Fruit fly (Drosophila melanogaster) whole organism, embryonic: ENCODE data around the gene Cdk1.

ENCODE experiments used
- B-H2 ChIP-seq: fragments of 200-800 bp; sonication (Bioruptor generic); optimal IDR thresholded peaks from 2 replicates; lab custom pipeline; 2018; ENCODE audit warnings: missing biosample characterization, mild to moderate bottlenecking, missing genetic modification characterization
- CG10267 ChIP-seq: fragments of 200-800 bp; sonication (Bioruptor generic); optimal IDR thresholded peaks from 2 replicates; lab custom pipeline; 2018; ENCODE audit warnings: missing biosample characterization, mild to moderate bottlenecking, missing genetic modification characterization, moderate library complexity
- CG11456 ChIP-seq: fragments of 200-800 bp; sonication (Bioruptor generic); IDR thresholded peaks from 3 replicates; pipeline ENCODE4 v1.3.6; 2022; ENCODE audit warnings: missing biosample characterization, missing genetic modification characterization
- CG1233 ChIP-seq: fragments of 200-800 bp; sonication (Bioruptor generic); optimal IDR thresholded peaks from 4 replicates; lab custom pipeline; 2018; ENCODE audit warnings: missing biosample characterization, mild to moderate bottlenecking, missing genetic modification characterization
- CG13296 ChIP-seq: fragments of 200-800 bp; sonication (Bioruptor generic); optimal IDR thresholded peaks from 3 replicates; lab custom pipeline; 2018; ENCODE audit warnings: missing biosample characterization, mild to moderate bottlenecking, missing genetic modification characterization
- CG15269 ChIP-seq: fragments of 200-800 bp; sonication (Bioruptor generic); optimal IDR thresholded peaks from 2 replicates; lab custom pipeline; 2018; ENCODE audit warnings: missing biosample characterization, mild to moderate bottlenecking, missing genetic modification characterization, moderate library complexity
- CG1647 ChIP-seq: fragments of 200-800 bp; sonication (Bioruptor generic); optimal IDR thresholded peaks from 3 replicates; lab custom pipeline; 2016; ENCODE audit warnings: missing biosample characterization, missing genetic modification characterization
- CG17328 ChIP-seq: fragments of 200-800 bp; sonication (Bioruptor generic); IDR thresholded peaks from 2 replicates; pipeline ENCODE4 v1.3.6; 2022; ENCODE audit warnings: missing biosample characterization, missing genetic modification characterization
- CG17612 ChIP-seq: fragments of 200-800 bp; sonication (Bioruptor generic); IDR thresholded peaks from 2 replicates; pipeline ENCODE4 v1.3.6; 2022; ENCODE audit warnings: missing biosample characterization, missing genetic modification characterization
- CG18764 ChIP-seq: fragments of 200-800 bp; sonication (Bioruptor generic); optimal IDR thresholded peaks from 3 replicates; lab custom pipeline; 2016; ENCODE audit warnings: missing biosample characterization, missing genetic modification characterization
- CG30020 ChIP-seq: fragments of 200-800 bp; optimal IDR thresholded peaks from 2 replicates; lab custom pipeline; 2019; ENCODE audit warnings: missing biosample characterization, mild to moderate bottlenecking, missing genetic modification characterization, moderate library complexity
- CG34224 ChIP-seq: fragments of 200-800 bp; sonication (Bioruptor generic); IDR thresholded peaks from 3 replicates; pipeline ENCODE4 v1.3.6; 2022; ENCODE audit warnings: missing biosample characterization, missing genetic modification characterization; ENCODE audit not compliant: partially characterized antibody
- CG42726 ChIP-seq: fragments of 200-800 bp; sonication (Bioruptor generic); IDR thresholded peaks from 2 replicates; pipeline ENCODE4 v1.3.6; 2022; ENCODE audit warnings: missing biosample characterization, missing genetic modification characterization; ENCODE audit not compliant: partially characterized antibody
- CG4282 ChIP-seq: fragments of 200-800 bp; sonication (Bioruptor generic); optimal IDR thresholded peaks from 2 replicates; lab custom pipeline; 2016; ENCODE audit warnings: missing biosample characterization, missing genetic modification characterization
- CG4424 ChIP-seq: fragments of 200-800 bp; sonication (Bioruptor generic); optimal IDR thresholded peaks from 3 replicates; lab custom pipeline; 2016; ENCODE audit warnings: missing biosample characterization, missing genetic modification characterization
- CG4730 ChIP-seq: fragments of 200-800 bp; sonication (Bioruptor generic); IDR thresholded peaks from 2 replicates; pipeline ENCODE4 v1.3.6; 2022; ENCODE audit warnings: missing biosample characterization, missing genetic modification characterization
- CG4820 ChIP-seq: fragments of 200-800 bp; sonication (Bioruptor generic); optimal IDR thresholded peaks from 3 replicates; lab custom pipeline; 2016; ENCODE audit warnings: missing biosample characterization, missing genetic modification characterization
- CG6272 ChIP-seq: fragments of 200-800 bp; sonication (Bioruptor generic); IDR thresholded peaks from 2 replicates; pipeline ENCODE4 v1.3.6; 2022; ENCODE audit warnings: missing biosample characterization, missing genetic modification characterization
- CG7928 ChIP-seq: fragments of 200-800 bp; sonication (Bioruptor generic); optimal IDR thresholded peaks from 2 replicates; lab custom pipeline; 2017; ENCODE audit warnings: missing biosample characterization, mild to moderate bottlenecking, missing genetic modification characterization
- CG7963 ChIP-seq: fragments of 200-800 bp; sonication (Bioruptor generic); IDR thresholded peaks from 3 replicates; pipeline ENCODE4 v1.3.6; 2022; ENCODE audit warnings: missing biosample characterization, missing genetic modification characterization; ENCODE audit not compliant: partially characterized antibody
- CG9727 ChIP-seq: fragments of 200-800 bp; sonication (Bioruptor generic); optimal IDR thresholded peaks from 3 replicates; lab custom pipeline; 2017; ENCODE audit warnings: missing biosample characterization, mild to moderate bottlenecking, missing genetic modification characterization
- Dip3 ChIP-seq: fragments of 200-800 bp; sonication (Bioruptor generic); optimal IDR thresholded peaks from 3 replicates; lab custom pipeline; 2016; ENCODE audit warnings: missing biosample characterization, missing genetic modification characterization
- Elba2 ChIP-seq: fragments of 200-800 bp; sonication (Bioruptor generic); optimal IDR thresholded peaks from 3 replicates; lab custom pipeline; 2016; ENCODE audit warnings: missing biosample characterization, missing genetic modification characterization
- Gug ChIP-seq: fragments of 200-800 bp; sonication (Bioruptor generic); IDR thresholded peaks from 4 replicates; pipeline ENCODE4 v1.3.6; 2022; ENCODE audit warnings: missing biosample characterization, missing genetic modification characterization
- Lhr ChIP-seq: fragments of 200-800 bp; sonication (Bioruptor generic); optimal IDR thresholded peaks from 3 replicates; lab custom pipeline; 2017; ENCODE audit warnings: mild to moderate bottlenecking, missing biosample characterization, missing genetic modification reagents, missing genetic modification characterization
- MBD-R2 ChIP-seq: fragments of 200-800 bp; sonication (Bioruptor generic); IDR thresholded peaks from 2 replicates; pipeline ENCODE4 v1.3.6; 2022; ENCODE audit warnings: missing biosample characterization, missing genetic modification characterization
- Med ChIP-seq: fragments of 200-800 bp; sonication (Bioruptor generic); peaks from one replicate; lab custom pipeline; 2016; ENCODE audit warnings: missing biosample characterization, missing genetic modification characterization, mild to moderate bottlenecking, inconsistent platforms, moderate library complexity
- NC2α ChIP-seq: fragments of 200-800 bp; sonication (Bioruptor generic); optimal IDR thresholded peaks from 2 replicates; lab custom pipeline; 2016; ENCODE audit warnings: missing biosample characterization, missing genetic modification characterization
- NC2β ChIP-seq: fragments of 200-800 bp; sonication (Bioruptor generic); optimal IDR thresholded peaks from 2 replicates; lab custom pipeline; 2016; ENCODE audit warnings: missing biosample characterization, missing genetic modification characterization
- Poxn ChIP-seq: fragments of 200-800 bp; sonication (Bioruptor generic); IDR thresholded peaks from 2 replicates; pipeline ENCODE4 v1.3.6; 2022; ENCODE audit warnings: missing biosample characterization, missing genetic modification characterization
- Rfx ChIP-seq: fragments of 200-800 bp; sonication (Bioruptor generic); IDR thresholded peaks from 2 replicates; pipeline ENCODE4 v1.3.6; 2022; ENCODE audit warnings: missing biosample characterization, missing genetic modification characterization
- Rx ChIP-seq: fragments of 200-800 bp; sonication (Bioruptor generic); IDR thresholded peaks from 2 replicates; pipeline ENCODE4 v1.3.6; 2022; ENCODE audit warnings: missing biosample characterization, missing genetic modification characterization
- Spps ChIP-seq: fragments of 200-800 bp; sonication (Bioruptor generic); optimal IDR thresholded peaks from 2 replicates; lab custom pipeline; 2018; ENCODE audit warnings: missing biosample characterization, mild to moderate bottlenecking, missing genetic modification characterization
- Trl ChIP-seq, 3 experiments: fragments of >200 bp in 2 of 3; fragments of 200-800 bp in 1 of 3; sonication (Bioruptor generic) in 1 of 3; optimal IDR thresholded peaks; 2 replicates in 1 of 3; 3 replicates in 2 of 3; lab custom pipeline; 2016 to 2017; ENCODE audit warnings: missing biosample characterization in 1 of 3, missing genetic modification characterization in 1 of 3
- ara ChIP-seq: fragments of 200-800 bp; sonication (Bioruptor generic); IDR thresholded peaks from 2 replicates; pipeline ENCODE4 v1.3.6; 2022; ENCODE audit warnings: missing biosample characterization, missing genetic modification characterization
- crp ChIP-seq, 2 experiments: fragments of 200-800 bp; sonication (Bioruptor generic); optimal IDR thresholded peaks; 2 replicates in 1 of 2; 3 replicates in 1 of 2; lab custom pipeline; 2017; ENCODE audit warnings: missing biosample characterization in 2 of 2, missing genetic modification characterization in 2 of 2, mild to moderate bottlenecking in 1 of 2, moderate library complexity in 1 of 2
- da ChIP-seq: fragments of 200-800 bp; sonication (Bioruptor generic); optimal IDR thresholded peaks from 2 replicates; lab custom pipeline; 2016; ENCODE audit warnings: missing biosample characterization, missing genetic modification characterization
- dpn ChIP-seq, 2 experiments: fragments of 200-800 bp; sonication (Bioruptor generic); optimal IDR thresholded peaks; 3 replicates each; lab custom pipeline; 2016; ENCODE audit warnings: missing biosample characterization in 2 of 2, missing genetic modification characterization in 2 of 2
- emc ChIP-seq: fragments of 200-800 bp; sonication (Bioruptor generic); optimal IDR thresholded peaks from 2 replicates; lab custom pipeline; 2016; ENCODE audit warnings: missing biosample characterization, missing genetic modification characterization
- ewg ChIP-seq: fragments of 200-800 bp; sonication (Bioruptor generic); optimal IDR thresholded peaks from 3 replicates; lab custom pipeline; 2017; ENCODE audit warnings: mild to moderate bottlenecking, missing biosample characterization, missing genetic modification reagents, missing genetic modification characterization
- fru ChIP-seq: fragments of >200 bp; optimal IDR thresholded peaks from 2 replicates; lab custom pipeline; 2017
- gce ChIP-seq: fragments of 200-800 bp; sonication (Bioruptor generic); IDR thresholded peaks from 3 replicates; pipeline ENCODE4 v1.3.6; 2022; ENCODE audit warnings: missing biosample characterization, missing genetic modification characterization
- gfzf ChIP-seq: fragments of 200-800 bp; sonication (Bioruptor generic); optimal IDR thresholded peaks from 2 replicates; lab custom pipeline; 2016; ENCODE audit warnings: missing biosample characterization, mild to moderate bottlenecking, missing genetic modification characterization, moderate library complexity
- lov ChIP-seq, 2 experiments: fragments of 200-800 bp in 1 of 2; fragments of >200 bp in 1 of 2; sonication (Bioruptor generic) in 1 of 2; IDR thresholded peaks in 1 of 2; optimal IDR thresholded peaks in 1 of 2; 2 replicates in 1 of 2; 3 replicates in 1 of 2; pipeline versions ENCODE4 v1.3.6 to Lab custom; 2017 to 2022; ENCODE audit warnings: missing biosample characterization in 1 of 2, missing genetic modification characterization in 1 of 2
- luna ChIP-seq: fragments of 200-800 bp; sonication (Bioruptor generic); optimal IDR thresholded peaks from 2 replicates; lab custom pipeline; 2016; ENCODE audit warnings: missing biosample characterization, missing genetic modification characterization
- mam ChIP-seq: fragments of 200-800 bp; sonication (Bioruptor generic); optimal IDR thresholded peaks from 3 replicates; lab custom pipeline; 2016; ENCODE audit warnings: missing biosample characterization, missing genetic modification characterization
- pfk ChIP-seq: fragments of 200-800 bp; sonication (Bioruptor generic); optimal IDR thresholded peaks from 2 replicates; lab custom pipeline; 2018; ENCODE audit warnings: missing biosample characterization, mild to moderate bottlenecking, missing genetic modification characterization, moderate library complexity
- sens ChIP-seq: fragments of 200-800 bp; sonication (Bioruptor generic); peaks from one replicate; lab custom pipeline; 2016; ENCODE audit warnings: missing biosample characterization, missing genetic modification characterization
- so ChIP-seq: fragments of 200-800 bp; sonication (Bioruptor generic); IDR thresholded peaks from 3 replicates; pipeline ENCODE4 v1.3.6; 2022; ENCODE audit warnings: missing biosample characterization, missing genetic modification characterization
- stc ChIP-seq: fragments of 200-800 bp; sonication (Bioruptor generic); IDR thresholded peaks from 2 replicates; pipeline ENCODE4 v1.3.6; 2022; ENCODE audit warnings: missing biosample characterization, missing genetic modification characterization
- zfh2 ChIP-seq: fragments of 200-800 bp; sonication (Bioruptor generic); optimal IDR thresholded peaks from 2 replicates; lab custom pipeline; 2016; ENCODE audit warnings: missing biosample characterization, missing genetic modification characterization

The Cdk1 gene

DNA sequence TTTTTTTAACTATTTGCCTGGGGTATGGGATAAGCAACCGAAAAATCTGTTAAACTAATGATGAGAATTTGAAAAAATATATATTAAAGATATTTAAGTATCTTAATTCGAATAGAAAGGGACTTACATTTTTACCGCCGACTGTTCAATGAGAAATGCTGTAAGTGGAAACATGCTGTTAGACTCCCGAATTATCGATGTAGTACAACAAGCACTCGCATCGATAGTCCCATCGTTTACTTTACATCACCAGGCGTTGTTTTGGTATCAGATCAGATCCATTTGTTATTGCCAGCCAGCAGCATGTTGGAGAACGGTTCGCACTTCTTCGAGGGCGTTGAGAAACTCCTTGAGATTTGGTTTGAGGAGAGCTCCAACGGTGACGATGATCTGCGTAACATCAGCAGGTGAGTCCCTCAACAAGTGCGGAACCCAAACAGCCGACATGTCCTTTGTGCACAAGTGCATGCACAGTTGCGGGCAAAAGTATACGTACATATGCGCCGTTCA, 46.8 kb downstream of the Cdk1 start, which contains the start of gene SamDC (continued):
- peak in 1 of 2 experiments; percentile 60 for TF ChIP-seq crp (GFP tag; optimal IDR thresholded peaks at IDR 0.05; lab: Kevin White, UChicago)
- no peak for TF ChIP-seq CG17612
- no peak for TF ChIP-seq luna (GFP tag; lab: Kevin White, UChicago)
- TF ChIP-seq CG17328 (GFP tag; lab: Robert Waterston, UW) = peak; percentile 24; the same call in 1 of the 2 replicates
- TF ChIP-seq CG30020 (tag; lab: Kevin White, UChicago) = peak; percentile 97
- peak; percentile 5 for TF ChIP-seq CG18764 (GFP tag; lab: Kevin White, UChicago)
- peak; percentile 79 for TF ChIP-seq Lhr
- TF ChIP-seq Spps = no peak
- TF ChIP-seq lov (optimal IDR thresholded peaks at IDR 0.05; lab: Kevin White, UChicago) = no peak
- no peak for TF ChIP-seq lov (GFP tag; IDR thresholded peaks at IDR 0.05; lab: Robert Waterston, UW)
- peak; percentile 33 to 47 for TF ChIP-seq dpn (GFP tag; optimal IDR thresholded peaks at IDR 0.05; lab: Kevin White, UChicago)
- TF ChIP-seq CG9727 (GFP tag; lab: Kevin White, UChicago) = no peak
- TF ChIP-seq gfzf (GFP tag; lab: Kevin White, UChicago) = peak; percentile 35
- no peak for TF ChIP-seq gce
- peak; percentile 84 for TF ChIP-seq sens (GFP tag; lab: Kevin White, UChicago)
- TF ChIP-seq CG4730 (GFP tag; lab: Robert Waterston, UW) = no peak
- no peak for TF ChIP-seq emc (GFP tag; lab: Kevin White, UChicago)
- TF ChIP-seq Med (GFP tag; lab: Kevin White, UChicago) = peak; percentile 91
- peak; percentile 58; the same call in 1 of the 2 replicates for TF ChIP-seq ara (GFP tag; lab: Robert Waterston, UW)
- no peak for TF ChIP-seq NC2β (GFP tag; lab: Kevin White, UChicago)
- TF ChIP-seq CG15269 (tag; lab: Kevin White, UChicago) = peak; percentile 72
- TF ChIP-seq mam (GFP tag; lab: Kevin White, UChicago) = peak; percentile 54
- TF ChIP-seq CG1233 = no peak
- TF ChIP-seq Dip3 (GFP tag; lab: Kevin White, UChicago) = peak; percentile 24
- TF ChIP-seq NC2α (GFP tag; lab: Kevin White, UChicago) = peak; percentile 26
- no peak for TF ChIP-seq Rx (GFP tag; lab: Robert Waterston, UW)
- no peak for TF ChIP-seq CG11456 (GFP tag; lab: Robert Waterston, UW)
- TF ChIP-seq zfh2 = peak; percentile 27
- peak; percentile 76 for TF ChIP-seq CG7963 (GFP tag; lab: Robert Waterston, UW)
- TF ChIP-seq Trl (optimal IDR thresholded peaks at IDR 0.05; lab: Kevin White, UChicago) = no peak
- TF ChIP-seq Trl (GFP tag; optimal IDR thresholded peaks at IDR 0.05; lab: Kevin White, UChicago) = peak; percentile 58
- no peak for TF ChIP-seq CG7928 (GFP tag; lab: Kevin White, UChicago)
- peak; percentile 61 for TF ChIP-seq pfk (GFP tag; lab: Kevin White, UChicago)
- TF ChIP-seq CG1647 (GFP tag; lab: Kevin White, UChicago) = no peak
- TF ChIP-seq Poxn = no peak
- no peak for TF ChIP-seq ewg (GFP tag; lab: Kevin White, UChicago)
- no peak for TF ChIP-seq da (GFP tag; lab: Kevin White, UChicago)
- peak; percentile 82; the same call in 1 of the 2 replicates for TF ChIP-seq CG42726 (GFP tag; lab: Robert Waterston, UW)
- no peak for TF ChIP-seq CG13296 (GFP tag; lab: Kevin White, UChicago)
- TF ChIP-seq Gug (GFP tag; lab: Robert Waterston, UW) = no peak
- no peak for TF ChIP-seq so (GFP tag; lab: Robert Waterston, UW)
- peak; percentile 58 for TF ChIP-seq CG10267 (tag; lab: Kevin White, UChicago)
- TF ChIP-seq Rfx (GFP tag; lab: Robert Waterston, UW) = peak; percentile 69
- TF ChIP-seq CG4820 (GFP tag; lab: Kevin White, UChicago) = no peak
- TF ChIP-seq fru (lab: Kevin White, UChicago) = no peak
- TF ChIP-seq stc (GFP tag; lab: Robert Waterston, UW) = peak; percentile 64; the same call in 1 of the 2 replicates
- TF ChIP-seq B-H2 (GFP tag; lab: Kevin White, UChicago) = no peak
- TF ChIP-seq Elba2 (GFP tag; lab: Kevin White, UChicago) = no peak
- no peak for TF ChIP-seq CG4424 (GFP tag; lab: Kevin White, UChicago)
- peak; percentile 79 for TF ChIP-seq CG34224
- TF ChIP-seq MBD-R2 = peak; percentile 78
- no peak for TF ChIP-seq CG4282 (GFP tag; lab: Kevin White, UChicago)
- no peak for TF ChIP-seq CG6272 (GFP tag; lab: Robert Waterston, UW)
